Worm (Caenorhabditis elegans) whole organism, L3 larva: ENCODE measurements around the gene cest-2.1.

Experiments used
- ZK546.5 ChIP-seq: sonication (generic microtip); optimal IDR thresholded peaks from 2 replicates; lab custom pipeline; 2017; ENCODE audit warnings: missing biosample characterization, missing genetic modification characterization
- ama-1 ChIP-seq: fragments of 150-350 bp; optimal IDR thresholded peaks from 2 replicates; lab custom pipeline; 2018
- ceh-16 ChIP-seq: sonication (generic microtip); optimal IDR thresholded peaks from 2 replicates; lab custom pipeline; 2017; ENCODE audit warnings: missing biosample characterization, missing genetic modification characterization
- ceh-28 ChIP-seq: fragments of 150-350 bp; optimal IDR thresholded peaks from 2 replicates; lab custom pipeline; 2014; ENCODE audit warnings: missing biosample characterization, missing genetic modification reagents, missing genetic modification characterization
- ceh-82 ChIP-seq: fragments of 150-350 bp; optimal IDR thresholded peaks from 2 replicates; lab custom pipeline; 2014; ENCODE audit warnings: missing biosample characterization, missing genetic modification characterization
- elt-1 ChIP-seq: fragments of 150-350 bp; optimal IDR thresholded peaks from 2 replicates; lab custom pipeline; 2014; ENCODE audit warnings: missing biosample characterization, missing genetic modification characterization
- lin-15B ChIP-seq: fragments of 150-350 bp; optimal IDR thresholded peaks from 2 replicates; lab custom pipeline; 2014; ENCODE audit warnings: missing biosample characterization, missing genetic modification characterization
- nhr-11 ChIP-seq: fragments of 150-350 bp; optimal IDR thresholded peaks from 2 replicates; lab custom pipeline; 2014; ENCODE audit warnings: missing biosample characterization, missing genetic modification characterization
- nhr-25 ChIP-seq: sonication (generic microtip); optimal IDR thresholded peaks from 2 replicates; lab custom pipeline; 2017; ENCODE audit warnings: missing biosample characterization, missing genetic modification characterization
- ztf-11 ChIP-seq: fragments of 150-350 bp; optimal IDR thresholded peaks from 2 replicates; lab custom pipeline; 2014; ENCODE audit warnings: missing biosample characterization, missing genetic modification characterization

ce11 chrV:14215106-14215505 is 43.8 kb upstream of the cest-2.1 start, which contains the start of gene T16A9.5:
- no peak for TF ChIP-seq ZK546.5
- no peak for TF ChIP-seq elt-1
- no peak for TF ChIP-seq ceh-16 (tag; lab: Kevin White, UChicago)
- TF ChIP-seq ama-1 (lab: Kevin White, UChicago) = no peak
- no peak for TF ChIP-seq ceh-82 (tag; lab: Kevin White, UChicago)
- no peak for TF ChIP-seq ceh-28
- TF ChIP-seq lin-15B (tag; lab: Kevin White, UChicago) = no peak
- TF ChIP-seq ztf-11 (tag; lab: Kevin White, UChicago) = no peak
- no peak for TF ChIP-seq nhr-25 (tag; lab: Kevin White, UChicago)
- TF ChIP-seq nhr-11 = no peak
